Worm (Caenorhabditis elegans): Measurements from ENCODE around the gene srh-265.

srh-265 gene

ce11 chrV:15415951-15416350 lies at the start of gene srh-265:
TSS of gene srh-265 (plus strand) at chrV:15416251.
- TF ChIP-seq madf-2 (tag; optimal IDR thresholded peaks at IDR 0.05): no peak
- no peak for TF ChIP-seq ceh-34 (tag; optimal IDR thresholded peaks at IDR 0.05)
- TF ChIP-seq ceh-48 (tag; optimal IDR thresholded peaks at IDR 0.05): no peak
- TF ChIP-seq elt-2 (tag; optimal IDR thresholded peaks at IDR 0.05): no peak
- TF ChIP-seq nhr-11 (tag; optimal IDR thresholded peaks at IDR 0.05): no peak
- no peak for TF ChIP-seq ets-4 (tag; optimal IDR thresholded peaks at IDR 0.05)
- no peak for TF ChIP-seq fkh-6 (tag; optimal IDR thresholded peaks at IDR 0.05)
- TF ChIP-seq ceh-45 (GFP tag; IDR thresholded peaks at IDR 0.05): no peak
- no peak for TF ChIP-seq ceh-2 (tag; optimal IDR thresholded peaks at IDR 0.05)

ce11 chrV:15367770-15368169 lies 48.3 kb upstream of the srh-265 start:
- TF ChIP-seq pha-4 (tag; optimal IDR thresholded peaks at IDR 0.05): no peak
- no peak for TF ChIP-seq odd-2 (tag; optimal IDR thresholded peaks at IDR 0.05)
- TF ChIP-seq ets-4 (tag; optimal IDR thresholded peaks at IDR 0.05): no peak
- no peak for TF ChIP-seq hlh-15 (tag; optimal IDR thresholded peaks at IDR 0.05)
- no peak for TF ChIP-seq elt-2 (tag; optimal IDR thresholded peaks at IDR 0.05)
- no peak for TF ChIP-seq pag-3 (tag; optimal IDR thresholded peaks at IDR 0.05; ENCODE audit: borderline replicate concordance)

ce11 chrV:15369707-15370106 lies 46.3 kb upstream of the srh-265 start, which contains the start of gene nhr-269:
TSS of gene nhr-269 (minus strand) at chrV:15369807.
- TF ChIP-seq hlh-30 (tag; optimal IDR thresholded peaks at IDR 0.05; ENCODE audit: insufficient read depth) (no peak), lin-11 (tag; optimal IDR thresholded peaks at IDR 0.05) (no peak), ceh-48 (tag; optimal IDR thresholded peaks at IDR 0.05) (no peak), ceh-45 (GFP tag; IDR thresholded peaks at IDR 0.05) (no peak), ceh-2 (tag; optimal IDR thresholded peaks at IDR 0.05) (no peak), npax-4 (tag; optimal IDR thresholded peaks at IDR 0.05) (no peak), sox-4 (tag; optimal IDR thresholded peaks at IDR 0.05) (no peak), unc-42 (tag; optimal IDR thresholded peaks at IDR 0.05) (no peak), ahr-1 (tag; optimal IDR thresholded peaks at IDR 0.05) (no peak), pha-4 (tag; optimal IDR thresholded peaks at IDR 0.05) (no peak), nhr-232 (tag; optimal IDR thresholded peaks at IDR 0.05) (no peak), pat-9 (tag; optimal IDR thresholded peaks at IDR 0.05) (no peak), ceh-30 (tag; optimal IDR thresholded peaks at IDR 0.05) (no peak), C08G9.2 (tag; optimal IDR thresholded peaks at IDR 0.05) (no peak), unc-3 (GFP tag; conservative IDR thresholded peaks at IDR 0.05) (no peak), unc-3 (tag; optimal IDR thresholded peaks at IDR 0.05) (no peak)

- no peak for TF ChIP-seq ref-2 (tag; optimal IDR thresholded peaks at IDR 0.05)
- TF ChIP-seq hlh-8 (tag; optimal IDR thresholded peaks at IDR 0.05): no peak
- no peak for TF ChIP-seq ceh-48 (tag; optimal IDR thresholded peaks at IDR 0.05)
- TF ChIP-seq npax-4 (tag; optimal IDR thresholded peaks at IDR 0.05): no peak
- TF ChIP-seq fkh-10 (GFP tag; optimal IDR thresholded peaks at IDR 0.05): no peak
- no peak for TF ChIP-seq nhr-11 (tag; optimal IDR thresholded peaks at IDR 0.05)
- no peak for TF ChIP-seq unc-86 (tag; optimal IDR thresholded peaks at IDR 0.05)
- no peak for TF ChIP-seq odd-2 (tag; optimal IDR thresholded peaks at IDR 0.05)
- TF ChIP-seq elt-2 (tag; optimal IDR thresholded peaks at IDR 0.05): no peak
- TF ChIP-seq ahr-1 (tag; optimal IDR thresholded peaks at IDR 0.05): no peak
- no peak for TF ChIP-seq dve-1 (tag; optimal IDR thresholded peaks at IDR 0.05)
- TF ChIP-seq K02D7.2 (tag; optimal IDR thresholded peaks at IDR 0.05): no peak
- no peak for TF ChIP-seq elt-4 (tag; optimal IDR thresholded peaks at IDR 0.05)
- no peak for TF ChIP-seq K09A11.1 (tag; optimal IDR thresholded peaks at IDR 0.05; ENCODE audit: insufficient read depth)
- no peak for TF ChIP-seq mec-3 (tag; optimal IDR thresholded peaks at IDR 0.05; ENCODE audit: borderline replicate concordance)
- no peak for TF ChIP-seq hlh-30 (tag; optimal IDR thresholded peaks at IDR 0.05; ENCODE audit: insufficient read depth)
- TF ChIP-seq C08G9.2 (tag; optimal IDR thresholded peaks at IDR 0.05): no peak
- no peak for TF ChIP-seq pqm-1 (tag; optimal IDR thresholded peaks at IDR 0.05)
Measured at ce11 chrV:15376223-15376622, 39.8 kb upstream of the srh-265 start, which contains the start of gene srh-52. TSS of gene srh-52 (minus strand) at chrV:15376323.

Data from whole organism, late embryonic.